Worm (Caenorhabditis elegans) whole organism, L2 larva: ENCODE measurements around the gene rps-30.
A peak's percentile ranks its signal among the peaks of the same experiment; 100 is the strongest.

Experiments
- C34F6.9 ChIP-seq: fragments of 150-350 bp; optimal IDR thresholded peaks from 2 replicates; lab custom pipeline; 2014; ENCODE audit warnings: missing biosample characterization, missing genetic modification characterization
- F13H6.1 ChIP-seq: sonication (generic microtip); optimal IDR thresholded peaks from 2 replicates; lab custom pipeline; 2016; ENCODE audit warnings: missing genetic modification characterization, missing compliant biosample characterization
- R02D3.7 ChIP-seq: fragments of 150-350 bp; optimal IDR thresholded peaks from 2 replicates; lab custom pipeline; 2014; ENCODE audit warnings: missing biosample characterization, missing genetic modification characterization
- aly-2 ChIP-seq: fragments of 150-350 bp; optimal IDR thresholded peaks from 2 replicates; lab custom pipeline; 2014; ENCODE audit warnings: missing biosample characterization, missing genetic modification characterization
- ama-1 ChIP-seq: fragments of 150-350 bp; optimal IDR thresholded peaks from 2 replicates; lab custom pipeline; 2018; ENCODE audit warnings: inconsistent platforms
- blmp-1 ChIP-seq: sonication (generic microtip); optimal IDR thresholded peaks from 2 replicates; lab custom pipeline; 2017; ENCODE audit warnings: missing genetic modification characterization, mild to moderate bottlenecking, missing compliant biosample characterization, antibody characterized with exemption, moderate library complexity; ENCODE audit not compliant: insufficient read depth
- egl-27 ChIP-seq: sonication (generic microtip); optimal IDR thresholded peaks from 3 replicates; lab custom pipeline; 2017; ENCODE audit warnings: missing biosample characterization, missing genetic modification reagents, missing genetic modification characterization
- lin-39 ChIP-seq: fragments of 150-350 bp; optimal IDR thresholded peaks from 2 replicates; lab custom pipeline; 2014; ENCODE audit warnings: missing biosample characterization, missing genetic modification reagents, missing genetic modification characterization
- mab-5 ChIP-seq: fragments of 150-350 bp; optimal IDR thresholded peaks from 2 replicates; lab custom pipeline; 2014; ENCODE audit warnings: missing biosample characterization, missing genetic modification characterization
- nhr-12 ChIP-seq: fragments of 150-350 bp; optimal IDR thresholded peaks from 2 replicates; lab custom pipeline; 2014; ENCODE audit warnings: missing biosample characterization, missing genetic modification characterization
- nhr-129 ChIP-seq: fragments of 150-350 bp; optimal IDR thresholded peaks from 2 replicates; lab custom pipeline; 2014; ENCODE audit warnings: missing biosample characterization, missing genetic modification characterization
- skn-1 ChIP-seq: sonication (generic microtip); optimal IDR thresholded peaks from 2 replicates; lab custom pipeline; 2017; ENCODE audit warnings: missing biosample characterization, missing genetic modification characterization
- snpc-4 ChIP-seq: fragments of 150-350 bp; optimal IDR thresholded peaks from 2 replicates; lab custom pipeline; 2014; ENCODE audit warnings: missing biosample characterization, missing genetic modification characterization

DNA sequence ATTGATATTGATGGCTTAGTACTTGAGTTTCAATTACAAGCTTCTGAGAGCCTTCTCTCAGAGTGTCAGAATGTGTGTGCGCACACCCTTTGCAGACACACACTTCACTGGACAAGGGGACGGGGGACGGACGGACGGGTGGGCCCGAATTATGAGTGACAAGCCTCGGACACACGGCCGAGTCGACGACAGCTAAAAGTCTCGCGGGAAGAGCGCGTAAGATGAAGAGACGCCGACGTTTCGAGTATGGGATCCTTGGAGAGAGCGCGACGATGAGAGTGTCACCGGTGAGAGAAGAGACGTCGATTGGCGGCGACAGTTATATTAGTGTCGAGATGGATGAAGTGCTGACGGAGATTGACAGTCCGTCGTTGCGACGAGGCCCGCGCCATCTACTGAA is 30.5 kb upstream of the rps-30 start:
- TF ChIP-seq ama-1 (lab: Kevin White, UChicago) (no peak), nhr-129 (tag; lab: Kevin White, UChicago) (no peak), snpc-4 (tag; lab: Kevin White, UChicago) (no peak), egl-27 (tag; lab: Kevin White, UChicago) (no peak), C34F6.9 (tag; lab: Kevin White, UChicago) (no peak), skn-1 (no peak), aly-2 (tag; lab: Kevin White, UChicago) (no peak), blmp-1 (tag; lab: Kevin White, UChicago) (no peak), mab-5 (tag; lab: Kevin White, UChicago) (no peak), nhr-12 (no peak), lin-39 (tag; lab: Kevin White, UChicago) (no peak), F13H6.1 (tag; lab: Kevin White, UChicago) (peak; percentile 14), R02D3.7 (no peak)
